Fruit fly (Drosophila melanogaster) whole organism, embryonic: ENCODE data around the gene CG6931.
A peak's percentile ranks its signal among the peaks of the same experiment; 100 is the strongest.

Source experiments
- CG11093 ChIP-seq: fragments of 200-800 bp; sonication (Bioruptor generic); IDR thresholded peaks from 3 replicates; pipeline ENCODE4 v1.3.6; 2022; ENCODE audit warnings: missing biosample characterization, missing genetic modification characterization
- CG11504 ChIP-seq: fragments of 200-800 bp; sonication (Bioruptor generic); optimal IDR thresholded peaks from 3 replicates; lab custom pipeline; 2019; ENCODE audit warnings: missing biosample characterization, mild to moderate bottlenecking, missing genetic modification characterization, moderate library complexity
- CG12769 ChIP-seq: fragments of 200-800 bp; sonication (Bioruptor generic); optimal IDR thresholded peaks from 2 replicates; lab custom pipeline; 2019; ENCODE audit warnings: missing biosample characterization, mild to moderate bottlenecking, missing genetic modification characterization, moderate library complexity
- CG12942 ChIP-seq: fragments of 200-800 bp; sonication (Bioruptor generic); optimal IDR thresholded peaks from 3 replicates; lab custom pipeline; 2016; ENCODE audit warnings: missing biosample characterization, missing genetic modification characterization
- CG13424 ChIP-seq: fragments of 200-800 bp; sonication (Bioruptor generic); optimal IDR thresholded peaks from 2 replicates; lab custom pipeline; 2019; ENCODE audit warnings: missing biosample characterization, mild to moderate bottlenecking, missing genetic modification characterization, moderate library complexity
- CG14441 ChIP-seq: fragments of 200-800 bp; sonication (Bioruptor generic); IDR thresholded peaks from 2 replicates; pipeline ENCODE4 v1.3.6; 2022; ENCODE audit warnings: missing biosample characterization, missing genetic modification characterization
- CG15479 ChIP-seq: fragments of 200-800 bp; sonication (Bioruptor generic); optimal IDR thresholded peaks from 3 replicates; lab custom pipeline; 2019; ENCODE audit warnings: missing biosample characterization, mild to moderate bottlenecking, missing genetic modification characterization, moderate library complexity
- CG16813 ChIP-seq: fragments of 200-800 bp; sonication (Bioruptor generic); IDR thresholded peaks from 3 replicates; pipeline ENCODE4 v1.3.6; 2022; ENCODE audit warnings: missing biosample characterization, missing genetic modification characterization; ENCODE audit not compliant: partially characterized antibody
- CG17568 ChIP-seq: fragments of 200-800 bp; sonication (Bioruptor generic); optimal IDR thresholded peaks from 2 replicates; lab custom pipeline; 2018; ENCODE audit warnings: missing biosample characterization, mild to moderate bottlenecking, missing genetic modification characterization, moderate library complexity
- CG17912 ChIP-seq: fragments of 200-800 bp; sonication (Bioruptor generic); optimal IDR thresholded peaks from 2 replicates; lab custom pipeline; 2018; ENCODE audit warnings: missing biosample characterization, mild to moderate bottlenecking, missing genetic modification characterization
- CG2116 ChIP-seq: fragments of 200-800 bp; sonication (Bioruptor generic); optimal IDR thresholded peaks from 3 replicates; lab custom pipeline; 2018; ENCODE audit warnings: missing biosample characterization, mild to moderate bottlenecking, missing genetic modification characterization
- CG31441 ChIP-seq: fragments of 200-800 bp; sonication (Bioruptor generic); IDR thresholded peaks from 2 replicates; pipeline ENCODE4 v1.3.6; 2022; ENCODE audit warnings: missing biosample characterization, missing genetic modification characterization
- CG33557 ChIP-seq: fragments of 200-800 bp; sonication (Bioruptor generic); optimal IDR thresholded peaks from 2 replicates; lab custom pipeline; 2019; ENCODE audit warnings: missing biosample characterization, mild to moderate bottlenecking, missing genetic modification characterization, moderate library complexity
- CG4328 ChIP-seq: fragments of 200-800 bp; sonication (Bioruptor generic); optimal IDR thresholded peaks from 3 replicates; lab custom pipeline; 2017; ENCODE audit warnings: missing biosample characterization, missing genetic modification reagents, missing genetic modification characterization
- CG6791 ChIP-seq: fragments of 200-800 bp; sonication (Bioruptor generic); IDR thresholded peaks from 3 replicates; pipeline ENCODE4 v1.3.6; 2022; ENCODE audit warnings: missing biosample characterization, missing genetic modification characterization; ENCODE audit not compliant: partially characterized antibody
- CG6813 ChIP-seq: fragments of 200-800 bp; sonication (Bioruptor generic); optimal IDR thresholded peaks from 2 replicates; lab custom pipeline; 2017; ENCODE audit warnings: missing biosample characterization, missing genetic modification characterization, mild to moderate bottlenecking, moderate library complexity, missing genetic modification reagents
- CG8924 ChIP-seq: fragments of 200-800 bp; optimal IDR thresholded peaks from 3 replicates; lab custom pipeline; 2019; ENCODE audit warnings: missing biosample characterization, mild to moderate bottlenecking, missing genetic modification characterization, moderate library complexity
- CG9932 ChIP-seq: fragments of 200-800 bp; sonication (Bioruptor generic); IDR thresholded peaks from 2 replicates; pipeline ENCODE4 v1.3.6; 2022; ENCODE audit warnings: missing biosample characterization, missing genetic modification characterization
- CTCF ChIP-seq: fragments of 200-800 bp; sonication (Bioruptor generic); optimal IDR thresholded peaks from 2 replicates; lab custom pipeline; 2017; ENCODE audit warnings: missing biosample characterization, mild to moderate bottlenecking, missing genetic modification characterization, moderate library complexity
- Ets65A ChIP-seq: fragments of 200-800 bp; sonication (Bioruptor generic); peaks from one replicate; lab custom pipeline; 2016; ENCODE audit warnings: missing biosample characterization, missing genetic modification characterization
- Ets97D ChIP-seq: fragments of 200-800 bp; sonication (Bioruptor generic); optimal IDR thresholded peaks from 3 replicates; lab custom pipeline; 2016; ENCODE audit warnings: missing biosample characterization, missing genetic modification characterization
- H15 ChIP-seq: fragments of 200-800 bp; sonication (Bioruptor generic); IDR thresholded peaks from 3 replicates; pipeline ENCODE4 v1.3.6; 2022; ENCODE audit warnings: missing biosample characterization, missing genetic modification characterization
- MBD-R2 ChIP-seq: fragments of 200-800 bp; sonication (Bioruptor generic); IDR thresholded peaks from 2 replicates; pipeline ENCODE4 v1.3.6; 2022; ENCODE audit warnings: missing biosample characterization, missing genetic modification characterization
- NFAT ChIP-seq: fragments of 200-800 bp; sonication (Bioruptor generic); IDR thresholded peaks from 2 replicates; pipeline ENCODE4 v1.3.6; 2022; ENCODE audit warnings: missing biosample characterization, missing genetic modification characterization
- Nf-YB ChIP-seq: fragments of 200-800 bp; sonication (Bioruptor generic); optimal IDR thresholded peaks from 3 replicates; lab custom pipeline; 2019; ENCODE audit warnings: missing biosample characterization, mild to moderate bottlenecking, missing genetic modification characterization, moderate library complexity
- Opbp ChIP-seq: fragments of 200-800 bp; sonication (Bioruptor generic); IDR thresholded peaks from 3 replicates; pipeline ENCODE4 v1.3.6; 2022; ENCODE audit warnings: missing biosample characterization, missing genetic modification characterization; ENCODE audit not compliant: partially characterized antibody
- PHDP ChIP-seq: fragments of 200-800 bp; sonication (Bioruptor generic); optimal IDR thresholded peaks from 3 replicates; lab custom pipeline; 2018; ENCODE audit warnings: missing biosample characterization, mild to moderate bottlenecking, missing genetic modification characterization, moderate library complexity
- Rx ChIP-seq: fragments of 200-800 bp; sonication (Bioruptor generic); IDR thresholded peaks from 2 replicates; pipeline ENCODE4 v1.3.6; 2022; ENCODE audit warnings: missing biosample characterization, missing genetic modification characterization
- Side ChIP-seq: fragments of 200-800 bp; sonication (Bioruptor generic); optimal IDR thresholded peaks from 2 replicates; lab custom pipeline; 2016; ENCODE audit warnings: missing biosample characterization, missing genetic modification characterization
- Tbp ChIP-seq: fragments of >200 bp; optimal IDR thresholded peaks from 2 replicates; lab custom pipeline; 2018; ENCODE audit warnings: missing biosample characterization, missing genetic modification characterization
- YL-1 ChIP-seq: fragments of 200-800 bp; sonication (Bioruptor generic); optimal IDR thresholded peaks from 3 replicates; lab custom pipeline; 2017; ENCODE audit warnings: missing biosample characterization, mild to moderate bottlenecking, missing genetic modification characterization
- al ChIP-seq: fragments of 200-800 bp; sonication (Bioruptor generic); IDR thresholded peaks from 2 replicates; pipeline ENCODE4 v1.3.6; 2022; ENCODE audit warnings: missing biosample characterization, missing genetic modification characterization
- cad ChIP-seq: fragments of >200 bp; optimal IDR thresholded peaks from 2 replicates; lab custom pipeline; 2017; ENCODE audit warnings: missing biosample characterization, missing genetic modification characterization
- gcm2 ChIP-seq: fragments of 200-800 bp; sonication (Bioruptor generic); optimal IDR thresholded peaks from 2 replicates; lab custom pipeline; 2016; ENCODE audit warnings: missing biosample characterization, missing genetic modification characterization
- hkb ChIP-seq, 2 experiments: fragments of 200-800 bp in 1 of 2; fragments of >200 bp in 1 of 2; sonication (Bioruptor generic) in 1 of 2; IDR thresholded peaks in 1 of 2; optimal IDR thresholded peaks in 1 of 2; 2 replicates each; pipeline versions ENCODE4 v1.3.6 to Lab custom; 2017 to 2022; ENCODE audit warnings: missing biosample characterization in 1 of 2, missing genetic modification characterization in 1 of 2
- knrl ChIP-seq: fragments of 200-800 bp; sonication (Bioruptor generic); IDR thresholded peaks from 3 replicates; pipeline ENCODE4 v1.3.6; 2022; ENCODE audit warnings: missing biosample characterization, missing genetic modification characterization; ENCODE audit not compliant: partially characterized antibody
- lbe ChIP-seq: fragments of 200-800 bp; sonication (Bioruptor generic); optimal IDR thresholded peaks from 2 replicates; lab custom pipeline; 2016; ENCODE audit warnings: missing biosample characterization, mild to moderate bottlenecking, missing genetic modification characterization
- lmd ChIP-seq: fragments of 200-800 bp; sonication (Bioruptor generic); IDR thresholded peaks from 2 replicates; pipeline ENCODE4 v1.3.6; 2022; ENCODE audit warnings: missing biosample characterization, missing genetic modification characterization
- pan ChIP-seq, 4 experiments: fragments of >200 bp in 3 of 4; fragments of 200-800 bp in 1 of 4; sonication (Bioruptor generic) in 1 of 4; optimal IDR thresholded peaks in 3 of 4; IDR thresholded peaks in 1 of 4; 2 replicates each; pipeline versions ENCODE4 v1.3.6 to Lab custom; 2017 to 2022; ENCODE audit warnings: missing biosample characterization in 2 of 4, missing genetic modification characterization in 2 of 4, mixed read lengths in 1 of 4
- pros ChIP-seq: fragments of 200-800 bp; sonication (Bioruptor generic); optimal IDR thresholded peaks from 3 replicates; lab custom pipeline; 2019; ENCODE audit warnings: missing biosample characterization, mild to moderate bottlenecking, missing genetic modification characterization, moderate library complexity
- psq ChIP-seq: fragments of 200-800 bp; sonication (Bioruptor generic); optimal IDR thresholded peaks from 2 replicates; lab custom pipeline; 2017; ENCODE audit warnings: missing biosample characterization, missing genetic modification characterization
- pzg ChIP-seq: fragments of 200-800 bp; sonication (Bioruptor generic); optimal IDR thresholded peaks from 3 replicates; lab custom pipeline; 2018; ENCODE audit warnings: missing biosample characterization, mild to moderate bottlenecking, missing genetic modification characterization, moderate library complexity
- scrt ChIP-seq: fragments of 200-800 bp; sonication (Bioruptor generic); optimal IDR thresholded peaks from 2 replicates; lab custom pipeline; 2018; ENCODE audit warnings: missing biosample characterization, mild to moderate bottlenecking, missing genetic modification characterization, moderate library complexity
- sima ChIP-seq: fragments of 200-800 bp; sonication (Bioruptor generic); optimal IDR thresholded peaks from 2 replicates; lab custom pipeline; 2016; ENCODE audit warnings: missing biosample characterization, missing genetic modification characterization
- stwl ChIP-seq: fragments of 200-800 bp; sonication (Bioruptor generic); optimal IDR thresholded peaks from 3 replicates; lab custom pipeline; 2018; ENCODE audit warnings: missing biosample characterization, mild to moderate bottlenecking, missing genetic modification characterization, moderate library complexity
- tx ChIP-seq: fragments of 200-800 bp; sonication (Bioruptor generic); optimal IDR thresholded peaks from 2 replicates; lab custom pipeline; 2016; ENCODE audit warnings: missing biosample characterization, missing genetic modification characterization
- usp ChIP-seq: fragments of >200 bp; optimal IDR thresholded peaks from 2 replicates; lab custom pipeline; 2017; ENCODE audit warnings: missing biosample characterization, missing genetic modification characterization
- zfh2 ChIP-seq: fragments of 200-800 bp; sonication (Bioruptor generic); optimal IDR thresholded peaks from 2 replicates; lab custom pipeline; 2016; ENCODE audit warnings: missing biosample characterization, missing genetic modification characterization

The CG6931 gene

dm6 chr3L:11984606-11985005 lies 5.9 kb upstream of the CG6931 start, which contains the start of gene CG6938:
CG6938 (plus strand) TSS chr3L:11984906.
- TF ChIP-seq Rx (no peak), usp (no peak), cad (GFP tag; lab: Kevin White, UChicago) (no peak), CG11504 (tag; lab: Kevin White, UChicago) (no peak), CG6813 (GFP tag; lab: Kevin White, UChicago) (no peak), Ets65A (GFP tag; lab: Kevin White, UChicago) (peak; percentile 83)

dm6 chr3L:11992960-11993359 lies 2.4 kb downstream of the CG6931 start, which contains the start of gene viaf:
viaf (minus strand) TSS chr3L:11993179.
- TF ChIP-seq YL-1 (GFP tag; lab: Kevin White, UChicago) (peak; percentile 88), CG15479 (no peak), pan (optimal IDR thresholded peaks at IDR 0.05; lab: Kevin White, UChicago) (no peak), pan (GFP tag; optimal IDR thresholded peaks at IDR 0.05 in 1 of 2, IDR thresholded peaks at IDR 0.05 in 1 of 2) (peak in 1 of 2 experiments; percentile 42), gcm2 (no peak), psq (GFP tag; lab: Kevin White, UChicago) (no peak), Ets97D (peak; percentile 23), hkb (optimal IDR thresholded peaks at IDR 0.05; lab: Kevin White, UChicago) (no peak), hkb (GFP tag; IDR thresholded peaks at IDR 0.05; lab: Robert Waterston, UW) (peak; percentile 66), knrl (GFP tag; lab: Robert Waterston, UW) (peak; percentile 96), lmd (GFP tag; lab: Robert Waterston, UW) (peak; percentile 45; the same call in 1 of the 2 replicates), CG13424 (peak; percentile 64), CG33557 (GFP tag; lab: Kevin White, UChicago) (peak; percentile 42), H15 (GFP tag; lab: Robert Waterston, UW) (peak; percentile 39; the same call in 1 of the 3 replicates), lbe (GFP tag; lab: Kevin White, UChicago) (peak; percentile 48), CG11093 (no peak), MBD-R2 (GFP tag; lab: Robert Waterston, UW) (peak; percentile 81), NFAT (GFP tag; lab: Robert Waterston, UW) (peak; percentile 64), CG12942 (GFP tag; lab: Kevin White, UChicago) (peak; percentile 42), CG31441 (GFP tag; lab: Robert Waterston, UW) (no peak; the same call in 1 of the 2 replicates), Rx (no peak), tx (GFP tag; lab: Kevin White, UChicago) (no peak), pros (GFP tag; lab: Kevin White, UChicago) (no peak), CG9932 (GFP tag; lab: Robert Waterston, UW) (peak; percentile 80), Opbp (GFP tag; lab: Robert Waterston, UW) (peak; percentile 97), CG17912 (GFP tag; lab: Kevin White, UChicago) (peak; percentile 42), CG4328 (GFP tag; lab: Kevin White, UChicago) (peak; percentile 19), CG16813 (GFP tag; lab: Robert Waterston, UW) (peak; percentile 90), Tbp (GFP tag; lab: Kevin White, UChicago) (no peak), CG17568 (no peak), pzg (GFP tag; lab: Kevin White, UChicago) (peak; percentile 62), Nf-YB (GFP tag; lab: Kevin White, UChicago) (no peak), Side (GFP tag; lab: Kevin White, UChicago) (no peak), sima (GFP tag; lab: Kevin White, UChicago) (no peak), zfh2 (GFP tag; lab: Kevin White, UChicago) (peak; percentile 36), CG8924 (tag; lab: Kevin White, UChicago) (peak; percentile 75), CG12769 (tag; lab: Kevin White, UChicago) (no peak), stwl (tag; lab: Kevin White, UChicago) (peak; percentile 78), CG2116 (GFP tag; lab: Kevin White, UChicago) (peak; percentile 58), al (GFP tag; lab: Robert Waterston, UW) (peak; percentile 49), scrt (GFP tag; lab: Kevin White, UChicago) (no peak), PHDP (no peak), CTCF (GFP tag; lab: Kevin White, UChicago) (peak; percentile 49), CG6791 (GFP tag; lab: Robert Waterston, UW) (peak; percentile 95), CG14441 (GFP tag; lab: Robert Waterston, UW) (peak; percentile 30)
